Worm (Caenorhabditis elegans) whole organism, young adult: ENCODE data around the gene F01G4.4.

Experiments used
- B0019.2 ChIP-seq: fragments of 200-800 bp; sonication (Bioruptor generic); conservative IDR thresholded peaks from 2 replicates; pipeline ENCODE4 v1.3.6; 2022; ENCODE audit warnings: missing genetic modification reagents, missing genetic modification characterization, missing compliant biosample characterization
- K12H6.12 ChIP-seq: fragments of 200-800 bp; sonication (Bioruptor generic); optimal IDR thresholded peaks from 2 replicates; lab custom pipeline; 2018; ENCODE audit warnings: mild to moderate bottlenecking, missing genetic modification characterization, missing compliant biosample characterization
- ama-1 ChIP-seq, 3 experiments: fragments of 150-350 bp in 1 of 3; sonication (generic microtip) in 2 of 3; optimal IDR thresholded peaks; 2 replicates each; lab custom pipeline; 2014 to 2018; ENCODE audit warnings: missing biosample characterization in 2 of 3, missing genetic modification characterization in 2 of 3, missing genetic modification reagents in 2 of 3
- atf-7 ChIP-seq: sonication (generic microtip); optimal IDR thresholded peaks from 2 replicates; lab custom pipeline; 2017; ENCODE audit warnings: mild to moderate bottlenecking, missing genetic modification characterization, missing compliant biosample characterization
- attf-5 ChIP-seq: fragments of 200-800 bp; sonication (Bioruptor generic); optimal IDR thresholded peaks from 2 replicates; lab custom pipeline; 2018; ENCODE audit warnings: mild to moderate bottlenecking, missing genetic modification characterization, missing compliant biosample characterization
- ceh-27 ChIP-seq: fragments of 200-800 bp; sonication (Bioruptor generic); optimal IDR thresholded peaks from 2 replicates; lab custom pipeline; 2018; ENCODE audit warnings: mild to moderate bottlenecking, missing genetic modification characterization, moderate library complexity, missing compliant biosample characterization
- ekl-4 ChIP-seq: fragments of 200-800 bp; sonication (Bioruptor generic); IDR thresholded peaks from 2 replicates; pipeline ENCODE4 v1.3.6; 2022; ENCODE audit warnings: missing genetic modification reagents, missing genetic modification characterization, missing compliant biosample characterization
- pha-4 ChIP-seq: fragments of 150-350 bp; sonication (generic microtip); optimal IDR thresholded peaks from 2 replicates; lab custom pipeline; 2014; ENCODE audit warnings: missing biosample characterization, missing genetic modification reagents, missing genetic modification characterization
- snpc-1.3 ChIP-seq: sonication (generic microtip); optimal IDR thresholded peaks from 2 replicates; lab custom pipeline; 2017; ENCODE audit warnings: missing genetic modification characterization, mild to moderate bottlenecking, missing compliant biosample characterization, antibody characterized with exemption, moderate library complexity, missing genotype, missing genetic modification reagents; ENCODE audit not compliant: insufficient read depth
- snpc-4 ChIP-seq, 5 experiments: fragments of 150-350 bp in 1 of 5; sonication (generic microtip) in 4 of 5; optimal IDR thresholded peaks; 2 replicates each; lab custom pipeline; 2014 to 2018; ENCODE audit warnings: missing genetic modification characterization in 5 of 5, missing biosample characterization in 3 of 5, antibody characterized with exemption in 2 of 5, mild to moderate bottlenecking in 2 of 5, missing compliant biosample characterization in 2 of 5, missing genotype in 2 of 5, moderate library complexity in 2 of 5, missing genetic modification reagents in 1 of 5
- sptf-2 ChIP-seq: fragments of 200-800 bp; sonication (Bioruptor generic); optimal IDR thresholded peaks from 2 replicates; lab custom pipeline; 2018; ENCODE audit warnings: mild to moderate bottlenecking, missing genetic modification characterization, missing compliant biosample characterization
- tbx-9 ChIP-seq: sonication (generic microtip); optimal IDR thresholded peaks from 2 replicates; lab custom pipeline; 2016; ENCODE audit warnings: borderline replicate concordance, missing genetic modification characterization, inconsistent platforms, missing compliant biosample characterization
- unc-62 ChIP-seq: fragments of 150-350 bp; optimal IDR thresholded peaks from 2 replicates; lab custom pipeline; 2014; ENCODE audit warnings: missing biosample characterization, missing genetic modification reagents, missing genetic modification characterization
- xnd-1 ChIP-seq: sonication (generic microtip); optimal IDR thresholded peaks from 2 replicates; lab custom pipeline; 2016; ENCODE audit warnings: missing genotype, missing genetic modification reagents, missing genetic modification characterization, missing compliant biosample characterization

ce11 chrIV:11146492-11146891, 3.3 kb downstream of the F01G4.4 start:
- TF ChIP-seq B0019.2 (GFP tag; lab: Robert Waterston, UW) (no peak), K12H6.12 (no peak), snpc-4 (GFP tag; optimal IDR thresholded peaks at IDR 0.05; lab: Kevin White, UChicago) (no peak), snpc-4 (tag; optimal IDR thresholded peaks at IDR 0.05; lab: Kevin White, UChicago) (no peak), tbx-9 (tag; lab: Kevin White, UChicago) (no peak), atf-7 (tag; lab: Kevin White, UChicago) (no peak), sptf-2 (GFP tag; lab: Kevin White, UChicago) (no peak), attf-5 (GFP tag; lab: Kevin White, UChicago) (no peak), unc-62 (GFP tag; lab: Kevin White, UChicago) (no peak), pha-4 (no peak), ekl-4 (no peak), snpc-1.3 (tag; lab: Kevin White, UChicago) (no peak), ceh-27 (GFP tag; lab: Kevin White, UChicago) (no peak), xnd-1 (no peak), ama-1 (optimal IDR thresholded peaks at IDR 0.05; lab: Kevin White, UChicago) (no peak), ama-1 (GFP tag; optimal IDR thresholded peaks at IDR 0.05; lab: Kevin White, UChicago) (no peak)
